Worm (Caenorhabditis elegans): Measurements from ENCODE around the gene F36A4.4.

The F36A4.4 gene

ce11 chrIV:4267320-4267719 lies at the start of gene F36A4.4:
Gene F36A4.4, plus strand, starts transcription at chrIV:4267620.
- TF ChIP-seq elt-2 (tag; optimal IDR thresholded peaks at IDR 0.05) (no peak), ztf-11 (tag; optimal IDR thresholded peaks at IDR 0.05) (no peak), mab-9 (GFP tag; IDR thresholded peaks at IDR 0.05) (no peak), nhr-11 (tag; optimal IDR thresholded peaks at IDR 0.05) (no peak)

- TF ChIP-seq ama-1 (optimal IDR thresholded peaks at IDR 0.05) (peak; percentile 17), aly-2 (tag; optimal IDR thresholded peaks at IDR 0.05) (peak; percentile 29), nhr-20 (tag; optimal IDR thresholded peaks at IDR 0.05) (no peak), efl-3 (GFP tag; optimal IDR thresholded peaks at IDR 0.05) (no peak)
Observed at ce11 chrIV:4218276-4218675, 49.1 kb upstream of the F36A4.4 start.

ce11 chrIV:4219983-4220382 lies 47.4 kb upstream of the F36A4.4 start, which contains the start of gene F30B5.11:
Gene F30B5.11, minus strand, starts transcription at chrIV:4220083.
- no peak for TF ChIP-seq lin-13 (GFP tag; optimal IDR thresholded peaks at IDR 0.05)
- TF ChIP-seq ceh-82 (tag; optimal IDR thresholded peaks at IDR 0.05), result no peak
- no peak for TF ChIP-seq zip-4 (GFP tag; optimal IDR thresholded peaks at IDR 0.05)
- TF ChIP-seq nhr-20 (tag; optimal IDR thresholded peaks at IDR 0.05), result no peak
- TF ChIP-seq mab-9 (GFP tag; IDR thresholded peaks at IDR 0.05), result no peak
- no peak for TF ChIP-seq ceh-8 (GFP tag; optimal IDR thresholded peaks at IDR 0.05)
- TF ChIP-seq fkh-10 (GFP tag; optimal IDR thresholded peaks at IDR 0.05), result no peak
- no peak for TF ChIP-seq fkh-4 (tag; optimal IDR thresholded peaks at IDR 0.05; ENCODE audit: borderline replicate concordance)
- no peak for TF ChIP-seq alr-1 (tag; optimal IDR thresholded peaks at IDR 0.05; ENCODE audit: borderline replicate concordance)
- no peak for TF ChIP-seq fkh-8 (tag; optimal IDR thresholded peaks at IDR 0.05)
- no peak for TF ChIP-seq unc-62 (GFP tag; optimal IDR thresholded peaks at IDR 0.05)
- TF ChIP-seq tlp-1 (tag; optimal IDR thresholded peaks at IDR 0.05), result no peak
- no peak for TF ChIP-seq nhr-11 (tag; optimal IDR thresholded peaks at IDR 0.05)
- TF ChIP-seq lin-14 (GFP tag; optimal IDR thresholded peaks at IDR 0.05), result no peak
- no peak for TF ChIP-seq ceh-63 (GFP tag; optimal IDR thresholded peaks at IDR 0.05)
- TF ChIP-seq unc-130 (tag; optimal IDR thresholded peaks at IDR 0.05), result no peak
- TF ChIP-seq nhr-237 (tag; optimal IDR thresholded peaks at IDR 0.05), result no peak
- no peak for TF ChIP-seq sox-4 (tag; optimal IDR thresholded peaks at IDR 0.05)

- no peak for TF ChIP-seq nhr-12 (tag; optimal IDR thresholded peaks at IDR 0.05)
- TF ChIP-seq fkh-8 (tag; optimal IDR thresholded peaks at IDR 0.05), result peak; percentile 3
- no peak for TF ChIP-seq hlh-17 (GFP tag; optimal IDR thresholded peaks at IDR 0.05; ENCODE audit: borderline replicate concordance)
Observed at ce11 chrIV:4225851-4226250, 41.6 kb upstream of the F36A4.4 start, which contains the start of gene srbc-71. Gene srbc-71, minus strand, starts transcription at chrIV:4225951.

ce11 chrIV:4227917-4228316 lies 39.5 kb upstream of the F36A4.4 start, which contains the start of gene srbc-70:
Gene srbc-70, minus strand, starts transcription at chrIV:4228017.
- no peak for TF ChIP-seq C16A3.4 (tag; optimal IDR thresholded peaks at IDR 0.05)
- TF ChIP-seq ceh-88 (GFP tag; IDR thresholded peaks at IDR 0.05), result no peak
- TF ChIP-seq nhr-77 (tag; optimal IDR thresholded peaks at IDR 0.05), result no peak
- no peak for TF ChIP-seq sox-4 (tag; optimal IDR thresholded peaks at IDR 0.05)
- no peak for TF ChIP-seq fkh-8 (tag; optimal IDR thresholded peaks at IDR 0.05)
- no peak for TF ChIP-seq nhr-84 (tag; optimal IDR thresholded peaks at IDR 0.05)
- no peak for TF ChIP-seq lin-35 (GFP tag; optimal IDR thresholded peaks at IDR 0.05)
- no peak for TF ChIP-seq hpl-2 (GFP tag; optimal IDR thresholded peaks at IDR 0.05)
- TF ChIP-seq C34B4.2 (tag; optimal IDR thresholded peaks at IDR 0.05), result no peak
- no peak for TF ChIP-seq nhr-11 (tag; optimal IDR thresholded peaks at IDR 0.05)
- TF ChIP-seq hlh-17 (GFP tag; optimal IDR thresholded peaks at IDR 0.05; ENCODE audit: borderline replicate concordance), result no peak
- no peak for TF ChIP-seq lir-3 (tag; optimal IDR thresholded peaks at IDR 0.05; ENCODE audit: poor library complexity)
- no peak for TF ChIP-seq C04F5.9 (tag; optimal IDR thresholded peaks at IDR 0.05)
- no peak for TF ChIP-seq unc-62 (GFP tag; optimal IDR thresholded peaks at IDR 0.05)
- no peak for TF ChIP-seq unc-86 (tag; optimal IDR thresholded peaks at IDR 0.05)
- TF ChIP-seq ces-1 (GFP tag; optimal IDR thresholded peaks at IDR 0.05), result no peak

All from whole organism, L1 larva.